Fruit fly (Drosophila melanogaster): Measurements from ENCODE around the gene CG33285.

The CG33285 gene

DNA sequence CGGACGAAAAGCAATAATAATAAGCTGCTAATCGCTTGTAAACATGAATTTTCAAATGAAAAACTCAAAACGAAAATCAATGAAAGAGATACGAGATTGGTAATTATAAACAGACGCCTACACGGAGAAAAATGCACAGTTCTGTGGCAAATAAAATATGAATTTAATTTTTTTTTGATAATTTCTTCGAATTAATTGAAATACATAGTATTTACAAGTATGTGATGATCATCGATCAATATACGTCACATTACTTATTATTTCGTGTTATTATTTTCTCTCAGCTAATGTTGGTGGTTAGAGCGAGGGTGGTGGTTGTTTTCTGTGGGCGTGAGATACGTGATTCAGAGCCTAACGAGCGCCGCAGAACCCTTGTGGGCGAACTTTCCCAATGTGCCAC, 35.0 kb downstream of the CG33285 start (continued):
- no peak for TF ChIP-seq Hand (GFP tag; optimal IDR thresholded peaks at IDR 0.05)
- no peak for TF ChIP-seq CG17186 (GFP tag; optimal IDR thresholded peaks at IDR 0.05)
- TF ChIP-seq CG7372 (GFP tag; IDR thresholded peaks at IDR 0.05), result peak; percentile 53; the same call in 1 of the 2 replicates
- peak; percentile 68 for TF ChIP-seq CG18476 (GFP tag; optimal IDR thresholded peaks at IDR 0.05)
- TF ChIP-seq Oli (tag; optimal IDR thresholded peaks at IDR 0.05), result peak; percentile 80
- TF ChIP-seq jigr1 (GFP tag; IDR thresholded peaks at IDR 0.05), result 0 out of 3 replicates have a peak, but pooled peaks have one; percentile 48
- peak; percentile 69 for TF ChIP-seq fd96Cb (tag; optimal IDR thresholded peaks at IDR 0.05)
- TF ChIP-seq nom (GFP tag; optimal IDR thresholded peaks at IDR 0.05), result no peak
- TF ChIP-seq CG8281 (tag; optimal IDR thresholded peaks at IDR 0.05), result peak; percentile 46
- peak; percentile 83 for TF ChIP-seq Ptx1 (GFP tag; IDR thresholded peaks at IDR 0.05)
- TF ChIP-seq crc (GFP tag; optimal IDR thresholded peaks at IDR 0.05), result peak; percentile 46
- TF ChIP-seq CG8089 (GFP tag; optimal IDR thresholded peaks at IDR 0.05), result peak; percentile 31
- TF ChIP-seq pita (GFP tag; optimal IDR thresholded peaks at IDR 0.05), result no peak
- TF ChIP-seq Drgx (GFP tag; IDR thresholded peaks at IDR 0.05), result 0 out of 2 replicates have a peak, but pooled peaks have one; percentile 15
- peak; percentile 22 for TF ChIP-seq CG6854 (GFP tag; optimal IDR thresholded peaks at IDR 0.05)
- no peak for TF ChIP-seq sna (GFP tag; IDR thresholded peaks at IDR 0.05; ENCODE audit: partially characterized antibody)
- no peak for TF ChIP-seq CG15011 (GFP tag; optimal IDR thresholded peaks at IDR 0.05)
- TF ChIP-seq tna (GFP tag; IDR thresholded peaks at IDR 0.05; ENCODE audit: partially characterized antibody), result no peak
- no peak for TF ChIP-seq CkIIα-i1 (GFP tag; IDR thresholded peaks at IDR 0.05)
- peak; percentile 70 for TF ChIP-seq lilli (GFP tag; optimal IDR thresholded peaks at IDR 0.05)
- TF ChIP-seq sd (tag; optimal IDR thresholded peaks at IDR 0.05), result peak; percentile 3
- peak; percentile 69 for TF ChIP-seq E2f1 (GFP tag; IDR thresholded peaks at IDR 0.05)
- TF ChIP-seq CG18599 (GFP tag; optimal IDR thresholded peaks at IDR 0.05), result peak; percentile 79
- TF ChIP-seq NFAT (GFP tag; IDR thresholded peaks at IDR 0.05), result peak; percentile 36; the same call in 1 of the 2 replicates
- peak; percentile 67 for TF ChIP-seq B-H1 (GFP tag; IDR thresholded peaks at IDR 0.05)
- TF ChIP-seq btn (GFP tag; optimal IDR thresholded peaks at IDR 0.05), result peak; percentile 17
- no peak for TF ChIP-seq Hey (tag; optimal IDR thresholded peaks at IDR 0.05)
- peak; percentile 85 for TF ChIP-seq unpg (GFP tag; optimal IDR thresholded peaks at IDR 0.05)
- TF ChIP-seq dati (GFP tag; IDR thresholded peaks at IDR 0.05), result no peak
- TF ChIP-seq Hr39 (optimal IDR thresholded peaks at IDR 0.05), result no peak
- TF ChIP-seq CG3726 (GFP tag; IDR thresholded peaks at IDR 0.05), result no peak
- TF ChIP-seq fd102C (GFP tag; optimal IDR thresholded peaks at IDR 0.05), result no peak
- TF ChIP-seq CG4282 (GFP tag; optimal IDR thresholded peaks at IDR 0.05), result no peak
- no peak for TF ChIP-seq sqz (GFP tag; optimal IDR thresholded peaks at IDR 0.05)
- TF ChIP-seq stc (GFP tag; IDR thresholded peaks at IDR 0.05), result peak; percentile 82
- peak; percentile 25 for TF ChIP-seq CG6683 (GFP tag; optimal IDR thresholded peaks at IDR 0.05)
- TF ChIP-seq gro (GFP tag; optimal IDR thresholded peaks at IDR 0.05), result peak; percentile 56
- peak; percentile 33 for TF ChIP-seq tup (GFP tag; optimal IDR thresholded peaks at IDR 0.05)
- TF ChIP-seq CG10543 (GFP tag; optimal IDR thresholded peaks at IDR 0.05), result peak; percentile 66
- TF ChIP-seq CG3407 (GFP tag; optimal IDR thresholded peaks at IDR 0.05), result peak; percentile 67
- TF ChIP-seq gce (GFP tag; IDR thresholded peaks at IDR 0.05), result peak; percentile 79; the same call in 1 of the 3 replicates
- TF ChIP-seq Dip3 (GFP tag; optimal IDR thresholded peaks at IDR 0.05), result peak; percentile 39
- no peak for TF ChIP-seq wdn (GFP tag; IDR thresholded peaks at IDR 0.05)
- TF ChIP-seq CG10979 (tag; optimal IDR thresholded peaks at IDR 0.05), result peak; percentile 81
- peak; percentile 17 for TF ChIP-seq Lhr (GFP tag; optimal IDR thresholded peaks at IDR 0.05)
- TF ChIP-seq CG6791 (GFP tag; IDR thresholded peaks at IDR 0.05; ENCODE audit: partially characterized antibody), result no peak
- peak; percentile 44 for TF ChIP-seq CG9817 (tag; optimal IDR thresholded peaks at IDR 0.05)
- TF ChIP-seq CG12769 (tag; optimal IDR thresholded peaks at IDR 0.05), result peak; percentile 56
- peak; percentile 32; the same call in 1 of the 2 replicates for TF ChIP-seq danr (GFP tag; IDR thresholded peaks at IDR 0.05)
- peak; percentile 84 for TF ChIP-seq Med (GFP tag)
- peak; percentile 40; the same call in 1 of the 3 replicates for TF ChIP-seq CG14050 (GFP tag; IDR thresholded peaks at IDR 0.05)

Measured in whole organism, embryonic.